Fruit fly (Drosophila melanogaster): ENCODE data around the gene TyrR.
A peak's percentile ranks its signal among the peaks of the same experiment; 100 is the strongest.

The TyrR gene

dm6 chr3R:17809014-17809413 lies 46.0 kb upstream of the TyrR start, which contains the start of gene Odj (continued):
- no peak; the same call in 1 of the 2 replicates for TF ChIP-seq CG32532 (GFP tag; IDR thresholded peaks at IDR 0.05)
- TF ChIP-seq CG17912 (GFP tag; optimal IDR thresholded peaks at IDR 0.05): no peak
- TF ChIP-seq cg (GFP tag; optimal IDR thresholded peaks at IDR 0.05): no peak
- no peak for TF ChIP-seq klu (GFP tag; IDR thresholded peaks at IDR 0.05)
- TF ChIP-seq CG18011 (GFP tag; optimal IDR thresholded peaks at IDR 0.05): no peak
- no peak for TF ChIP-seq CG14441 (GFP tag; IDR thresholded peaks at IDR 0.05)
- no peak for TF ChIP-seq CG9727 (GFP tag; optimal IDR thresholded peaks at IDR 0.05)
- TF ChIP-seq Myb (GFP tag; optimal IDR thresholded peaks at IDR 0.05): peak; percentile 18
- no peak for TF ChIP-seq Usf (GFP tag; optimal IDR thresholded peaks at IDR 0.05)
- TF ChIP-seq CG12769 (tag; optimal IDR thresholded peaks at IDR 0.05): no peak
- no peak for TF ChIP-seq gcm (GFP tag; optimal IDR thresholded peaks at IDR 0.05)
- TF ChIP-seq B-H1 (GFP tag; IDR thresholded peaks at IDR 0.05): no peak
- no peak for TF ChIP-seq CG16815 (GFP tag; optimal IDR thresholded peaks at IDR 0.05)
- TF ChIP-seq Rx (GFP tag; IDR thresholded peaks at IDR 0.05): no peak
- no peak for TF ChIP-seq cwo (GFP tag; optimal IDR thresholded peaks at IDR 0.05)
- no peak for TF ChIP-seq Chrac-16 (GFP tag; optimal IDR thresholded peaks at IDR 0.05)
- TF ChIP-seq CG10431 (GFP tag; optimal IDR thresholded peaks at IDR 0.05): no peak
- no peak for TF ChIP-seq CG10462 (GFP tag; optimal IDR thresholded peaks at IDR 0.05)
- no peak for TF ChIP-seq dpn (GFP tag; optimal IDR thresholded peaks at IDR 0.05)
- TF ChIP-seq NC2β (GFP tag; optimal IDR thresholded peaks at IDR 0.05): no peak
- TF ChIP-seq CG34422 (GFP tag; IDR thresholded peaks at IDR 0.05): 0 out of 3 replicates have a peak, but pooled peaks have one; percentile 38
- no peak for TF ChIP-seq CG8478 (optimal IDR thresholded peaks at IDR 0.05)
- TF ChIP-seq grau (tag; optimal IDR thresholded peaks at IDR 0.05): no peak
- no peak for TF ChIP-seq btn (GFP tag; optimal IDR thresholded peaks at IDR 0.05)
- peak; percentile 14 for TF ChIP-seq Lhr (GFP tag; optimal IDR thresholded peaks at IDR 0.05)
- TF ChIP-seq insv (GFP tag; optimal IDR thresholded peaks at IDR 0.05): no peak
- no peak for TF ChIP-seq CG8359 (GFP tag; optimal IDR thresholded peaks at IDR 0.05; ENCODE audit: borderline replicate concordance)
- TF ChIP-seq CG10979 (tag; optimal IDR thresholded peaks at IDR 0.05): no peak
- TF ChIP-seq HLH54F (GFP tag; optimal IDR thresholded peaks at IDR 0.05): no peak
- TF ChIP-seq toy (GFP tag; IDR thresholded peaks at IDR 0.05): no peak
- TF ChIP-seq CG7745 (tag; optimal IDR thresholded peaks at IDR 0.05): peak; percentile 85
- no peak for TF ChIP-seq CG3065 (GFP tag; optimal IDR thresholded peaks at IDR 0.05)
- no peak for TF ChIP-seq CG17186 (GFP tag; optimal IDR thresholded peaks at IDR 0.05)
- no peak for TF ChIP-seq CG18262 (tag; optimal IDR thresholded peaks at IDR 0.05)
- no peak for TF ChIP-seq unpg (GFP tag; optimal IDR thresholded peaks at IDR 0.05)
- no peak for TF ChIP-seq CG11398 (GFP tag; optimal IDR thresholded peaks at IDR 0.05)
- no peak for TF ChIP-seq gcm2 (GFP tag; optimal IDR thresholded peaks at IDR 0.05)
- TF ChIP-seq sqz (GFP tag; optimal IDR thresholded peaks at IDR 0.05): no peak
- TF ChIP-seq salm (tag; optimal IDR thresholded peaks at IDR 0.05): no peak
- no peak for TF ChIP-seq CrebB (tag; optimal IDR thresholded peaks at IDR 0.05)
- TF ChIP-seq CG6272 (GFP tag; IDR thresholded peaks at IDR 0.05): no peak
- TF ChIP-seq ci (GFP tag; IDR thresholded peaks at IDR 0.05): no peak
- peak; percentile 32 for TF ChIP-seq phol (tag; optimal IDR thresholded peaks at IDR 0.05)
- peak; percentile 75 for TF ChIP-seq CG10267 (tag; optimal IDR thresholded peaks at IDR 0.05)
- TF ChIP-seq CG43689 (GFP tag; IDR thresholded peaks at IDR 0.05): no peak
- peak; percentile 98 for TF ChIP-seq CG34224 (GFP tag; IDR thresholded peaks at IDR 0.05; ENCODE audit: partially characterized antibody)
- TF ChIP-seq Awh (GFP tag; IDR thresholded peaks at IDR 0.05): no peak
- TF ChIP-seq Side (GFP tag; optimal IDR thresholded peaks at IDR 0.05): no peak
- no peak for TF ChIP-seq tup (GFP tag; optimal IDR thresholded peaks at IDR 0.05)
- TF ChIP-seq CG30020 (tag; optimal IDR thresholded peaks at IDR 0.05): peak; percentile 24
- no peak for TF ChIP-seq CG32772 (GFP tag; IDR thresholded peaks at IDR 0.05)
- TF ChIP-seq HLHmδ (GFP tag; optimal IDR thresholded peaks at IDR 0.05): no peak

All from whole organism, embryonic.